Fruit fly (Drosophila melanogaster): ENCODE results near the gene CG15362.

The CG15362 gene

DNA sequence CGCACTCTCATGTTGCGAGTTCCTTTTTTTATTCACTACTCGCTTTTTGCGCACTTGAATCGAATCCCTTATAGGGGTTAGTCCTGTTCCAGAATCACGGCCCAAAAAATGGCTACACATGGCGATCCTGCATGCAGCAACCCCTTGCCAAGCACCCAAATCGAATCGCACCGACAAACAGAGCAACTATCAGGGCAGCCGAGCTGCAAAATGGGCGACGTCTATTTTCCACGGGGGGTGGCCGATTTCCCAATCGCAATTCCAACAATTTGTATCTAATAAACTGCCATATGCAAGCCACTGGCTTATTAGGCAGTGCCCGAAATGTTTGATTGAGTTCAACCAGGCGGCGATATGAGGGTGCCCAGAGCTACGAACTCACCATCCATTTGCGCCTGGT, 13.7 kb upstream of the CG15362 start:
- TF ChIP-seq CG15336 (GFP tag; IDR thresholded peaks at IDR 0.05) (no peak), Smox (GFP tag; optimal IDR thresholded peaks at IDR 0.05) (no peak), net (GFP tag; optimal IDR thresholded peaks at IDR 0.05) (no peak), Eip78C (GFP tag) (no peak)

DNA sequence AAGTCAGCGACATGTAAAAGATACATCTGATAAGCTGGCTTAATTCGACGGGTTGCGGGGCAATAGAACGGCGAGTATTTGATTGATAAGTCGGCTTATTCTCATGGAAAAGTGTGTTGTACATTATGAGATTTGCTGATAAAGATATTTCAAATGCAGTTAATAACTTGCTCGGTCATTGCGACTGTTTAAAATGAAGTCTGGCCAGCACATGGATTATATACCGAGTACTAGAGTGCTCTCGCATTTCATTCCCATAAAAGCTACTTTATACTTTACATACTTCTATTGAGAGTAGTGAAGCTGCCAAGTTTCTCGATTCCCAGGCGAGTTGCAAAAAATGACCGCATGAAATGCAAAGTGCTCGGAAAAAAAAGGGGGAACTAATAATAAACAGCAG, 13.1 kb upstream of the CG15362 start:
- TF ChIP-seq Sox102F (GFP tag; optimal IDR thresholded peaks at IDR 0.05) (no peak), topi (GFP tag; optimal IDR thresholded peaks at IDR 0.05) (no peak), esn (GFP tag; optimal IDR thresholded peaks at IDR 0.05) (no peak), fd59A (GFP tag; optimal IDR thresholded peaks at IDR 0.05) (no peak), Ets96B (tag; optimal IDR thresholded peaks at IDR 0.05) (no peak), CG6163 (GFP tag; IDR thresholded peaks at IDR 0.05) (no peak), Gug (GFP tag; IDR thresholded peaks at IDR 0.05) (no peak), spab (GFP tag; optimal IDR thresholded peaks at IDR 0.05) (no peak), CG15336 (GFP tag; IDR thresholded peaks at IDR 0.05) (no peak), Eip93F (GFP tag; optimal IDR thresholded peaks at IDR 0.05) (no peak), CG3919 (GFP tag; optimal IDR thresholded peaks at IDR 0.05) (no peak)

DNA sequence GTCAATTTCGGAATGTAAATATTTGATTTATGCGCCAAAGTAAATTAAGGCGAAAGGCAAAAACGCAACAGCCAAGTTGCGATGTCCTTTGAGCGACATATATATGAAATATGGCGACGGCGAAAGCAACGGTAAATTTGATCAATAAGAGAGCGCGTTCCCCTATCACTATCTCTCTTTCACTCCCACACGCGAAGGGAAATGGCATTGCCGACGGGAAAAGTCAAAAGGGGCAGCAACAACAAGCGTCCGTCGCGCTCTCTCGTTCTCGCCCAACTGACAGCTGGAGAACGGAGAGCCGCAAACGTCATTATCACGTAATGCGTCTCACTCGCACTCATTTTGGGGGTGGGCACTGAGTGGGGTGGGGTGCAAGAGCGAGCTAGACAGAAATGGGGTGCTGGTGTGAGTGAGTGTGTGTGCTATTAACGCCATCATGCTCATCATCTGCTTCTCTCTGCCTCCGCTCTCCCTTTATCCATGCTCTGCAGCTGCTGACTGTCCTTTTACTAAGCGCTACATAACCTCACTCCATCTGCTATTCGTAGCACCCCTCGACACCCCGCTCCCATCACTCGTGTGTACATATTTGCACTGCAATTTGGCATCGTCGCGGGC, 10.6 kb upstream of the CG15362 start, which contains the start of gene erm:
TSS of gene erm (minus strand) at position 51 of the 618 bp plus-strand sequence.
- TF ChIP-seq ss (GFP tag; optimal IDR thresholded peaks at IDR 0.05) (peak in 1 of 2 experiments; percentile 5), CG1621 (tag; optimal IDR thresholded peaks at IDR 0.05) (no peak), Eip78C (GFP tag) (peak; percentile 43), salr (GFP tag; optimal IDR thresholded peaks at IDR 0.05) (peak in 1 of 2 experiments; percentile 11), CG34406 (GFP tag; optimal IDR thresholded peaks at IDR 0.05) (no peak), eg (GFP tag; IDR thresholded peaks at IDR 0.05) (0 out of 3 replicates have a peak, but pooled peaks have one; percentile 23), Ets21C (GFP tag; optimal IDR thresholded peaks at IDR 0.05) (no peak), CG6163 (GFP tag; IDR thresholded peaks at IDR 0.05) (0 out of 3 replicates have a peak, but pooled peaks have one; percentile 25)

dm6 chr2L:1972450-1973119, 8.4 kb upstream of the CG15362 start:
- TF ChIP-seq Blimp-1 (GFP tag; optimal IDR thresholded peaks at IDR 0.05): peak; percentile 48
- no peak for TF ChIP-seq CG11902 (GFP tag; optimal IDR thresholded peaks at IDR 0.05)
- peak; percentile 67 for TF ChIP-seq Eip78C (GFP tag)
- TF ChIP-seq fd85E (GFP tag; optimal IDR thresholded peaks at IDR 0.05): no peak
- TF ChIP-seq CG6163 (GFP tag; IDR thresholded peaks at IDR 0.05): peak; percentile 26; the same call in 1 of the 3 replicates

DNA sequence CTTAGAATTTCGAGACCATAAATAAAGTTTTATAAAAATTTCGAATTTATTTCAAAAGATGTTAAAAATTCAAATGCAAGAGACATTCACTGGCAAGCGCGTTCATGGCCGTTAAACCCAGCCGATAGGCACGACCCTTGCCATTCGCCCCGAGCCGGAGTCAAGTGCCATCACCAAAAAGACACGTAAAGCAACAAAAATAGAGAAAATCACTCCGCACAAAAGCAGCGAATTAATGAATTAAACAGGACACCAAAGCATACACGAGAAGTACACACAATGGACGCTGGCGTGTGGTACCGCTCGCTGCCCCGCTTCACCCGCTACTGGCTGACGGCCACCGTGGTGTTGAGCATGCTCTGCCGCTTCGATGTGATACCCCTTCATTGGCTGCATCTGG, 7.0 kb upstream of the CG15362 start, which contains the start of gene Der-1:
TSS of gene Der-1 (plus strand) at position 1 of the 400 bp plus-strand sequence.
- TF ChIP-seq esn (GFP tag; optimal IDR thresholded peaks at IDR 0.05) (peak; percentile 35), Gug (GFP tag; IDR thresholded peaks at IDR 0.05) (no peak), svp (GFP tag) (no peak), CG6163 (GFP tag; IDR thresholded peaks at IDR 0.05) (no peak), salr (GFP tag; optimal IDR thresholded peaks at IDR 0.05) (no peak), Ets96B (tag; optimal IDR thresholded peaks at IDR 0.05) (no peak), OdsH (GFP tag; optimal IDR thresholded peaks at IDR 0.05) (no peak), CG11902 (GFP tag; optimal IDR thresholded peaks at IDR 0.05) (no peak), CG6808 (GFP tag; optimal IDR thresholded peaks at IDR 0.05) (no peak), lz (GFP tag; optimal IDR thresholded peaks at IDR 0.05) (no peak), Sox14 (GFP tag; optimal IDR thresholded peaks at IDR 0.05) (peak; percentile 22), Eip78C (GFP tag) (peak; percentile 59)

DNA sequence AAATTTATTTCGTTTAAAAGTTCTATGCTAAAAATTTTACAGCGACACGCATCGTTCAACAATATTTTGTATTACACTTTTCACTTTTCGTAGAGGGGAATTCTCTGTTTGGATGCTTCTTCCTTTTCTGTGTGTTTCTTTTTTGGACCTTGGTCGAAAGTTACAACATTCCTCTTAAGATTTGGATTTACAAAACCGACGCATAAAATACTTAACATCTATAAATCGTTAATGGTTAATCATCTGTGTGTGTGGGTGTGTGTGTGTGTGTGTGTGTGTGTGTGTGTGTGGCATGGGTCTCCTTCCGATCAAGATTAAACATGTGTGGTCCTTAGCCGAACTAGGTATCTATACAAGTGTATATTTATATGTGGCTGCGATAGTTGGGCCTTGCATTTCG, 5.5 kb upstream of the CG15362 start:
- TF ChIP-seq CG3919 (GFP tag; optimal IDR thresholded peaks at IDR 0.05): no peak
- no peak for TF ChIP-seq Sox15 (GFP tag; optimal IDR thresholded peaks at IDR 0.05)
- TF ChIP-seq Sox102F (GFP tag; optimal IDR thresholded peaks at IDR 0.05): no peak
- no peak for TF ChIP-seq Smox (GFP tag; optimal IDR thresholded peaks at IDR 0.05)
- TF ChIP-seq achi (GFP tag; optimal IDR thresholded peaks at IDR 0.05): no peak
- no peak for TF ChIP-seq Sox14 (GFP tag; optimal IDR thresholded peaks at IDR 0.05)
- TF ChIP-seq net (GFP tag; optimal IDR thresholded peaks at IDR 0.05): no peak
- no peak for TF ChIP-seq cyc (GFP tag; optimal IDR thresholded peaks at IDR 0.05)
